Fruit fly (Drosophila melanogaster) whole organism, prepupa: ENCODE data around the gene CG6996.

Source experiments
- Blimp-1 ChIP-seq: fragments of 200-800 bp; sonication (Bioruptor generic); optimal IDR thresholded peaks from 3 replicates; lab custom pipeline; 2017; ENCODE audit warnings: missing biosample characterization, missing genetic modification characterization, mild to moderate bottlenecking, moderate library complexity, missing genetic modification reagents
- CG10631 ChIP-seq: fragments of 200-800 bp; sonication (Bioruptor generic); optimal IDR thresholded peaks from 2 replicates; lab custom pipeline; 2016; ENCODE audit warnings: missing biosample characterization, missing genetic modification characterization
- CG11294 ChIP-seq: fragments of 200-800 bp; sonication (Bioruptor generic); IDR thresholded peaks from 2 replicates; pipeline ENCODE4 v1.3.6; 2022; ENCODE audit warnings: missing biosample characterization, missing genetic modification characterization
- CG1621 ChIP-seq: fragments of 200-800 bp; sonication (Bioruptor generic); optimal IDR thresholded peaks from 3 replicates; lab custom pipeline; 2018; ENCODE audit warnings: missing biosample characterization, mild to moderate bottlenecking, missing genetic modification characterization
- CG31627 ChIP-seq: fragments of 200-800 bp; sonication (Bioruptor generic); optimal IDR thresholded peaks from 3 replicates; lab custom pipeline; 2016; ENCODE audit warnings: missing biosample characterization, missing genetic modification characterization
- CG34406 ChIP-seq: fragments of 200-800 bp; sonication (Bioruptor generic); optimal IDR thresholded peaks from 3 replicates; lab custom pipeline; 2016; ENCODE audit warnings: missing biosample characterization, missing genetic modification characterization
- CG3919 ChIP-seq: fragments of 200-800 bp; sonication (Bioruptor generic); optimal IDR thresholded peaks from 3 replicates; lab custom pipeline; 2016; ENCODE audit warnings: missing biosample characterization, missing genetic modification characterization
- CG4318 ChIP-seq: fragments of 200-800 bp; sonication (Bioruptor generic); optimal IDR thresholded peaks from 3 replicates; lab custom pipeline; 2017; ENCODE audit warnings: missing biosample characterization, mild to moderate bottlenecking, missing genetic modification characterization
- CG6163 ChIP-seq: fragments of 200-800 bp; sonication (Bioruptor generic); IDR thresholded peaks from 3 replicates; pipeline ENCODE4 v1.3.6; 2022; ENCODE audit warnings: missing biosample characterization, missing genetic modification characterization
- CG6276 ChIP-seq: fragments of 200-800 bp; sonication (Bioruptor generic); optimal IDR thresholded peaks from 2 replicates; lab custom pipeline; 2017; ENCODE audit warnings: missing biosample characterization, mild to moderate bottlenecking, missing genetic modification characterization
- CG6808 ChIP-seq: fragments of 200-800 bp; sonication (Bioruptor generic); optimal IDR thresholded peaks from 3 replicates; lab custom pipeline; 2017; ENCODE audit warnings: missing biosample characterization, missing genetic modification characterization, mild to moderate bottlenecking, moderate library complexity, missing genetic modification reagents
- CG6854 ChIP-seq: fragments of 200-800 bp; sonication (Bioruptor generic); optimal IDR thresholded peaks from 2 replicates; lab custom pipeline; 2017; ENCODE audit warnings: missing biosample characterization, mild to moderate bottlenecking, missing genetic modification characterization
- CG8319 ChIP-seq: fragments of 200-800 bp; sonication (Bioruptor generic); optimal IDR thresholded peaks from 3 replicates; lab custom pipeline; 2016; ENCODE audit warnings: missing biosample characterization, missing genetic modification characterization
- CG9139 ChIP-seq: fragments of 200-800 bp; sonication (Bioruptor generic); optimal IDR thresholded peaks from 3 replicates; lab custom pipeline; 2017; ENCODE audit warnings: missing biosample characterization, mild to moderate bottlenecking, missing genetic modification characterization
- Eip75B ChIP-seq: fragments of 200-800 bp; sonication (Bioruptor generic); optimal IDR thresholded peaks from 3 replicates; lab custom pipeline; 2016; ENCODE audit warnings: missing biosample characterization, missing genetic modification characterization
- Eip78C ChIP-seq: fragments of 200-800 bp; sonication (Bioruptor generic); peaks from one replicate; lab custom pipeline; 2016; ENCODE audit warnings: missing biosample characterization, missing genetic modification characterization
- Eip93F ChIP-seq: fragments of 200-800 bp; sonication (Bioruptor generic); optimal IDR thresholded peaks from 2 replicates; lab custom pipeline; 2016; ENCODE audit warnings: missing biosample characterization, mild to moderate bottlenecking, missing genetic modification characterization
- Ets96B ChIP-seq: fragments of 200-800 bp; optimal IDR thresholded peaks from 2 replicates; lab custom pipeline; 2019; ENCODE audit warnings: missing biosample characterization, mild to moderate bottlenecking, missing genetic modification characterization, moderate library complexity
- Hr38 ChIP-seq: sonication (Bioruptor generic); optimal IDR thresholded peaks from 2 replicates; lab custom pipeline; 2016; ENCODE audit warnings: missing biosample characterization, missing genetic modification characterization
- Hr39 ChIP-seq: fragments of 200-800 bp; sonication (Bioruptor generic); optimal IDR thresholded peaks from 2 replicates; lab custom pipeline; 2016; ENCODE audit warnings: missing biosample characterization, missing genetic modification characterization
- Hr4 ChIP-seq: fragments of 200-800 bp; sonication (Bioruptor generic); optimal IDR thresholded peaks from 3 replicates; lab custom pipeline; 2016; ENCODE audit warnings: missing biosample characterization, missing genetic modification characterization
- Met ChIP-seq: fragments of 200-800 bp; sonication (Bioruptor generic); optimal IDR thresholded peaks from 3 replicates; lab custom pipeline; 2016; ENCODE audit warnings: missing biosample characterization, missing genetic modification characterization
- Smox ChIP-seq: fragments of 200-800 bp; sonication (Bioruptor generic); optimal IDR thresholded peaks from 3 replicates; lab custom pipeline; 2016; ENCODE audit warnings: missing biosample characterization, missing genetic modification characterization
- Sox15 ChIP-seq: fragments of 200-800 bp; sonication (Bioruptor generic); optimal IDR thresholded peaks from 3 replicates; lab custom pipeline; 2016; ENCODE audit warnings: missing biosample characterization, missing genetic modification characterization
- achi ChIP-seq: fragments of 200-800 bp; sonication (Bioruptor generic); optimal IDR thresholded peaks from 3 replicates; lab custom pipeline; 2016; ENCODE audit warnings: missing biosample characterization, missing genetic modification characterization
- cyc ChIP-seq: fragments of 200-800 bp; sonication (Bioruptor generic); optimal IDR thresholded peaks from 3 replicates; lab custom pipeline; 2016; ENCODE audit warnings: missing biosample characterization, missing genetic modification characterization
- esn ChIP-seq: fragments of 200-800 bp; sonication (Bioruptor generic); optimal IDR thresholded peaks from 2 replicates; lab custom pipeline; 2016; ENCODE audit warnings: missing biosample characterization, mild to moderate bottlenecking, missing genetic modification characterization, moderate library complexity
- fkh ChIP-seq: fragments of 200-800 bp; sonication (Bioruptor generic); optimal IDR thresholded peaks from 3 replicates; lab custom pipeline; 2017; ENCODE audit warnings: missing biosample characterization, mild to moderate bottlenecking, missing genetic modification characterization, moderate library complexity
- lz ChIP-seq: fragments of 200-800 bp; sonication (Bioruptor generic); optimal IDR thresholded peaks from 3 replicates; lab custom pipeline; 2016; ENCODE audit warnings: missing biosample characterization, missing genetic modification characterization
- net ChIP-seq: fragments of 200-800 bp; sonication (Bioruptor generic); optimal IDR thresholded peaks from 3 replicates; lab custom pipeline; 2016; ENCODE audit warnings: missing biosample characterization, missing genetic modification characterization
- pdm3 ChIP-seq: fragments of 200-800 bp; sonication (Bioruptor generic); optimal IDR thresholded peaks from 3 replicates; lab custom pipeline; 2016; ENCODE audit warnings: missing biosample characterization, missing genetic modification characterization
- salr ChIP-seq, 2 experiments: fragments of 200-800 bp; sonication (Bioruptor generic); optimal IDR thresholded peaks; 3 replicates each; lab custom pipeline; 2016 to 2018; ENCODE audit warnings: missing biosample characterization in 2 of 2, missing genetic modification characterization in 2 of 2, mild to moderate bottlenecking in 1 of 2
- ss ChIP-seq, 2 experiments: fragments of 200-800 bp; sonication (Bioruptor generic); optimal IDR thresholded peaks; 2 replicates in 1 of 2; 3 replicates in 1 of 2; lab custom pipeline; 2017 to 2018; ENCODE audit warnings: mild to moderate bottlenecking in 2 of 2, missing biosample characterization in 2 of 2, missing genetic modification characterization in 2 of 2, moderate library complexity in 1 of 2

The CG6996 gene

dm6 chr3L:20230178-20230775 lies 22.9 kb downstream of the CG6996 start:
- TF ChIP-seq ss (GFP tag; optimal IDR thresholded peaks at IDR 0.05; lab: Kevin White, UChicago), result no peak
- peak; percentile 76 for TF ChIP-seq Eip93F (GFP tag; lab: Kevin White, UChicago)
- peak; percentile 87 for TF ChIP-seq Blimp-1 (GFP tag; lab: Kevin White, UChicago)
- no peak for TF ChIP-seq Eip75B (GFP tag; lab: Kevin White, UChicago)
- TF ChIP-seq CG6163 (GFP tag; lab: Robert Waterston, UW), result 0 out of 3 replicates have a peak, but pooled peaks have one; percentile 17
- TF ChIP-seq Hr39 (GFP tag; lab: Kevin White, UChicago), result no peak
- TF ChIP-seq Eip78C (GFP tag; lab: Kevin White, UChicago), result peak; percentile 74
- TF ChIP-seq esn, result peak; percentile 17
- TF ChIP-seq pdm3 (GFP tag; lab: Kevin White, UChicago), result no peak

- TF ChIP-seq achi (GFP tag; lab: Kevin White, UChicago) (no peak), salr (GFP tag; optimal IDR thresholded peaks at IDR 0.05; lab: Kevin White, UChicago) (no peak), CG34406 (GFP tag; lab: Kevin White, UChicago) (no peak), Smox (GFP tag; lab: Kevin White, UChicago) (no peak), CG4318 (GFP tag; lab: Kevin White, UChicago) (no peak), Blimp-1 (GFP tag; lab: Kevin White, UChicago) (no peak), CG1621 (tag; lab: Kevin White, UChicago) (no peak), CG6854 (GFP tag; lab: Kevin White, UChicago) (no peak), cyc (GFP tag; lab: Kevin White, UChicago) (no peak), CG6276 (GFP tag; lab: Kevin White, UChicago) (no peak), CG8319 (GFP tag; lab: Kevin White, UChicago) (no peak), CG9139 (GFP tag; lab: Kevin White, UChicago) (no peak), Eip93F (GFP tag; lab: Kevin White, UChicago) (no peak), lz (GFP tag; lab: Kevin White, UChicago) (no peak), net (GFP tag; lab: Kevin White, UChicago) (no peak), fkh (GFP tag; lab: Kevin White, UChicago) (no peak), Hr4 (GFP tag; lab: Kevin White, UChicago) (no peak)
Measured at dm6 chr3L:20231369-20231768, 24.0 kb downstream of the CG6996 start, which contains the start of gene CG13813. TSS of gene CG13813 (plus strand) at chr3L:20231669.

dm6 chr3L:20237167-20237566 lies 29.8 kb downstream of the CG6996 start:
- TF ChIP-seq CG1621 (tag; lab: Kevin White, UChicago), result no peak
- no peak for TF ChIP-seq Ets96B (tag; lab: Kevin White, UChicago)
- TF ChIP-seq Hr38 (GFP tag; lab: Kevin White, UChicago), result no peak
- TF ChIP-seq Smox (GFP tag; lab: Kevin White, UChicago), result no peak
- no peak for TF ChIP-seq CG11294 (GFP tag; lab: Robert Waterston, UW)
- no peak for TF ChIP-seq cyc (GFP tag; lab: Kevin White, UChicago)
- no peak for TF ChIP-seq Sox15 (GFP tag; lab: Kevin White, UChicago)
- TF ChIP-seq net (GFP tag; lab: Kevin White, UChicago), result no peak
- TF ChIP-seq, all 60 proteins: peak for 0

- TF ChIP-seq CG1621 (tag; lab: Kevin White, UChicago) (no peak), CG31627 (GFP tag; lab: Kevin White, UChicago) (no peak), Ets96B (tag; lab: Kevin White, UChicago) (no peak), CG6808 (no peak), CG11294 (GFP tag; lab: Robert Waterston, UW) (no peak), Hr39 (GFP tag; lab: Kevin White, UChicago) (no peak), achi (GFP tag; lab: Kevin White, UChicago) (no peak), CG3919 (GFP tag; lab: Kevin White, UChicago) (no peak), Met (no peak), CG10631 (GFP tag; lab: Kevin White, UChicago) (no peak)
Measured at dm6 chr3L:20240753-20241152, 33.4 kb downstream of the CG6996 start, which contains the start of gene Clc. TSS of gene Clc (plus strand) at chr3L:20241053.
